Fruit fly (Drosophila melanogaster) whole organism: Measurements from ENCODE around the gene CG11668.

ENCODE experiments used
- CG8478 ChIP-seq: fragments of >200 bp; optimal IDR thresholded peaks from 2 replicates; lab custom pipeline; 2018; ENCODE audit warnings: inconsistent platforms
- Dll ChIP-seq: fragments of >200 bp; optimal IDR thresholded peaks from 2 replicates; lab custom pipeline; 2017
- EcR ChIP-seq, 2 experiments: fragments of >200 bp; optimal IDR thresholded peaks; 2 replicates each; lab custom pipeline; 2017; ENCODE audit warnings: missing biosample characterization in 2 of 2, missing genetic modification characterization in 2 of 2, missing genetic modification reagents in 2 of 2
- pan ChIP-seq: fragments of >200 bp; optimal IDR thresholded peaks from 2 replicates; lab custom pipeline; 2017
- psq ChIP-seq: fragments of >200 bp; optimal IDR thresholded peaks from 2 replicates; lab custom pipeline; 2017
- usp ChIP-seq: fragments of >200 bp; optimal IDR thresholded peaks from 2 replicates; lab custom pipeline; 2017; ENCODE audit warnings: missing biosample characterization, missing genetic modification characterization, mixed read lengths

The CG11668 gene

dm6 chr3R:13057121-13057805 lies 19.1 kb downstream of the CG11668 start, which contains the start of gene sim:
Gene sim, plus strand, starts transcription at chr3R:13057755.
- TF ChIP-seq psq = no peak
- no peak for TF ChIP-seq EcR (GFP tag; optimal IDR thresholded peaks at IDR 0.05; lab: Kevin White, UChicago)
- TF ChIP-seq pan (lab: Kevin White, UChicago) = no peak
- TF ChIP-seq CG8478 (lab: Kevin White, UChicago) = no peak
- TF ChIP-seq Dll (lab: Kevin White, UChicago) = no peak
- TF ChIP-seq usp (GFP tag; lab: Kevin White, UChicago) = no peak

dm6 chr3R:13063746-13064592 lies 25.8 kb downstream of the CG11668 start:
- TF ChIP-seq pan (lab: Kevin White, UChicago) = no peak
- TF ChIP-seq psq = no peak
- no peak for TF ChIP-seq EcR (GFP tag; optimal IDR thresholded peaks at IDR 0.05; lab: Kevin White, UChicago)
- peak; percentile 76 for TF ChIP-seq Dll (lab: Kevin White, UChicago)
- TF ChIP-seq CG8478 (lab: Kevin White, UChicago) = peak; percentile 93
- TF ChIP-seq usp (GFP tag; lab: Kevin White, UChicago) = no peak

- TF ChIP-seq pan (lab: Kevin White, UChicago) (no peak), EcR (GFP tag; optimal IDR thresholded peaks at IDR 0.05; lab: Kevin White, UChicago) (peak in 1 of 2 experiments; percentile 55), usp (GFP tag; lab: Kevin White, UChicago) (no peak), CG8478 (lab: Kevin White, UChicago) (no peak), psq (no peak), Dll (lab: Kevin White, UChicago) (peak; percentile 15)
These were observed 27.1 kb downstream of the CG11668 start for dm6 chr3R:13065180-13065757.

DNA sequence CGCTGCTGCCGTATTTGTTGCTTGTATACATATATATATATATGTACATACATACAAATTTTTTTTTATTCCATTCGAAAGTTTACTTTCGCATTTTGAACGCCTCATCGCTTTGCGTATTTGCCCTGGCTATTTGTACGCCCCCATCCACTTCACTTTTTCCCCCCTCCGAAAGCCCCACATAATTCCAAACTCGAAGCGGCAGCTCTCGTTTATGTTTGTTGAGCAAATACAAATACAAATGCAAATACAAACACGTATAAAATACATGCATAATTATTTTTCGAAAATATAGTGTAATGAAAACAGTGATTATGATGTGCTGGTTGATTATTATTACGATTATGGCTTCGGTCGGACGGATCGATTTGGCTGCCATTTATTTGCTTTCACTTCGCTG lies 29.8 kb downstream of the CG11668 start:
- TF ChIP-seq usp (GFP tag; lab: Kevin White, UChicago) = no peak
- TF ChIP-seq EcR (GFP tag; optimal IDR thresholded peaks at IDR 0.05; lab: Kevin White, UChicago) = no peak
- TF ChIP-seq psq = no peak
- no peak for TF ChIP-seq pan (lab: Kevin White, UChicago)
- no peak for TF ChIP-seq CG8478 (lab: Kevin White, UChicago)
- TF ChIP-seq Dll (lab: Kevin White, UChicago) = no peak

DNA sequence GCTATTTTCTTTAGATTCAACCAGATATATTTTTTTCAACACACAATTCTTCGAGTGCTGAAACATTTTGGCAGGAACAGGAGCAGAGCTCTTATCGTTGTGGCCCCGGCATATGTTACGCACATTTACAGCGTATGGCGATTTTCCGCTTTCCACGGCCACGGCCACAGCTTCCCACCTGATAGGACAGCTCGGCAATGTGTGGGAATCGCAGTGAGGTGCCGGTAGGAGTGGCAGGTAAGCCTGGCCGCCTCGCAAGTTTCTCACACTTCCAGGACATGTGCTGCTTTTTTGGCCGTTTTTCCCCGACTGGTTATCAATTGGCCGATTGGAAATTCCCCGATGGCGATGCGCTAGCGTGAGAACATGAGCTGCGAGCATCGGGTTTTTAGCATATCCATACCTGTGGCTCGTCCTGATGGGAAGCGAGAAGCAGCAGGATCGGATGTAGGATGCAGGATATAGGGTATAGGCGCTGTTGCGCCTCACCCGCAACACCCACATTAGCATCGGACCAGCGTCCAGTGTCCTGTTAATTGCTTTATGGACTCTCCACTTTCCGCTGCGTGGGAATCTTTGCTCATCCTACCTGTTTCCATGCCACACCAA lies 31.9 kb downstream of the CG11668 start:
- TF ChIP-seq psq = no peak
- TF ChIP-seq CG8478 (lab: Kevin White, UChicago) = no peak
- no peak for TF ChIP-seq usp (GFP tag; lab: Kevin White, UChicago)
- TF ChIP-seq pan (lab: Kevin White, UChicago) = no peak
- TF ChIP-seq Dll (lab: Kevin White, UChicago) = no peak
- no peak for TF ChIP-seq EcR (GFP tag; optimal IDR thresholded peaks at IDR 0.05; lab: Kevin White, UChicago)

DNA sequence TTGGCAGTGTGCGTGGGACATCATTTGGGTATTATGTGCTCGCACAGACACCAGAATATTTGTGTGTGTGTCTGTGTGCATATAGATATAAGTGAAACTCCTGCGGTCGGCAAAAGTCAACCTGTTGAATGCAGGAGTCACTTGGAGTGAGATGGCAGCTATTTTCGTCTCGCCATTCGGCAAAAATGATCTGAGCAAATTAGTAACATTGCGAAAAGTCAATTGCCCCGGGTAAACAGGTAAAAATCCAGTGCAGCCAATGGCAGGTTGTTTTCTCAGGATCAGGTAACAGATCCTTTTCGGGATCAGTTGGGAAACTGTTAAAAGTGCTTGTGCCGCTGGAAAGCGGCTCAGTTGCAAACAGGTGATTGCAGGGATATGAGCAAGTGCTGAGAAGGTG lies 33.9 kb downstream of the CG11668 start:
- no peak for TF ChIP-seq usp (GFP tag; lab: Kevin White, UChicago)

DNA sequence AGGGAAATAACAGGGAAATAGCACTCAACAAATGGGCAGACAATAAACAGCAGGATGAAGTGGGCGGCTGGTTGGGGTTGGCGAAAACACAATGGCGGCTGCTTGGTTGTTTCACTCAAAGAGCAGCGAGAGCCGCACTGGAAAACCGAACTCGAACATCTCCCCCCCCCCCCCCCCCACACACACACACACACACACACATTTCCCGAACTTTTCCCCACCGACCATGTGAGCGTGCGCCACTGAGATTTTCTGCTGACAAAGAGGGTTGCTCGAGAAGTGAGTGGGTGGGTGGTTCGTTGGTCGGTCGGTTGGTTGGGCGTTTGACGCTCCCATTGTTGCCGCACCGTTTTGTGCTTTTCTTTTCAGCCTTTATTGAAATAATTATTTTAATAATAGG lies 35.0 kb downstream of the CG11668 start:
- TF ChIP-seq Dll (lab: Kevin White, UChicago) (no peak), psq (no peak)

DNA sequence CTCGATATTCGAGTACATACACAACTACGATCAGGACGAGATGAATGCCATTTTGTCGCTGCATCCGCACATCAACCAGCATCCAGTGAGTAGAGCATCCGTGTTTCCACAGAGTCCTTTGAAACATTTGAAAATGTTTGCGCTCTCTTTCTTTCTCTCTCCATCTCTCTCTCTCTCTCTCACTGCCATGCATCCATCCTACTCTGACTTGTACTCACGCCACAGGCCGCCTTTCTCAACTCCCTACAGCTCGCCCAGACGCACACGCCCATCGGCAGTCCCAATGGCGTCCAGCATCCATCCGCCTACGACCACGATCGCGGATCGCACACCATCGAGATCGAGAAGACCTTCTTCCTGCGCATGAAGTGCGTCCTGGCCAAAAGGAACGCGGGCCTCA lies 36.4 kb downstream of the CG11668 start:
- TF ChIP-seq CG8478 (lab: Kevin White, UChicago) (no peak), usp (GFP tag; lab: Kevin White, UChicago) (no peak), pan (lab: Kevin White, UChicago) (no peak), Dll (lab: Kevin White, UChicago) (no peak), psq (no peak), EcR (GFP tag; optimal IDR thresholded peaks at IDR 0.05; lab: Kevin White, UChicago) (no peak)

DNA sequence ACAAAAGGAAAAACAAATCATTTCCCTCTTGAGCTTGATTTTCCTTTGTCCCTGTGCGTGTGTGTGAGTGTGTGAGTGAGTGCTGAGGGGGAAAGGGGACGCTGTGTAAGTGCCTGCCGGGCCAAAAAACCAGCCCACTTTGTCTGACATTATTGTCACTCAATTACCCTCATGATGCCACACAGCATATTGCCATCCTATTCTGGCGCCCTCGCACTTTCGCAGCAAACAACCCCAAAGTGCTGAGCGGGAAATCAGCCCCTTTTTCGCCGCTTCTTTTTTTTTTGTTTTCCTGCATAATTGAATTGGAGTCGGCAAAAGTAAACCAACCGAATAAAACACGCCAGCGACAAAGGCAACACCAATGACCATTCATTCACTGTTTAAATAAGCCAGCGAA lies 37.6 kb downstream of the CG11668 start:
- TF ChIP-seq usp (GFP tag; lab: Kevin White, UChicago) = no peak
- no peak for TF ChIP-seq CG8478 (lab: Kevin White, UChicago)
- no peak for TF ChIP-seq psq
- no peak for TF ChIP-seq Dll (lab: Kevin White, UChicago)
- TF ChIP-seq EcR (GFP tag; optimal IDR thresholded peaks at IDR 0.05; lab: Kevin White, UChicago) = no peak
- no peak for TF ChIP-seq pan (lab: Kevin White, UChicago)

DNA sequence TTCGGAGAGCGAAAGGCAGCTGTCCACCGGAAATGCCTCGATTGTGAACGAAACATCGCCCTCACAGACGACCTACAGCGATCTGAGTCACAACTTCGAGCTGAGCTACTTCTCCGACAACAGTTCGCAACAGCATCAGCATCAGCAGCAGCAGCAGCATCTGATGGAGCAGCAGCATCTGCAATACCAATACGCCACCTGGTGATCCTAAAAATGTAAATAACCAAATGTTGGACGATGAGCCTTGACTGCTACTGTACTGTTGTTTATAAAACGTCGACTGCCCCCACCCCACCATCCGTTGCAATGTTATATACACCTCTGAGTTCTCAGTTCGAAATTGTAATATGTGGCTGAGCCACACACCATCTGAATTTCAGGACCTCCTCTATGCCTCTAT lies 39.1 kb downstream of the CG11668 start:
- TF ChIP-seq usp (GFP tag; lab: Kevin White, UChicago) (no peak), psq (no peak)

- TF ChIP-seq CG8478 (lab: Kevin White, UChicago) = no peak
- no peak for TF ChIP-seq EcR (GFP tag; optimal IDR thresholded peaks at IDR 0.05; lab: Kevin White, UChicago)
- TF ChIP-seq Dll (lab: Kevin White, UChicago) = no peak
- no peak for TF ChIP-seq usp (GFP tag; lab: Kevin White, UChicago)
These were observed 40.1 kb downstream of the CG11668 start for dm6 chr3R:13078263-13078662.
